Fruit fly (Drosophila melanogaster): ENCODE data around the gene Tbc1d8-9.

DNA sequence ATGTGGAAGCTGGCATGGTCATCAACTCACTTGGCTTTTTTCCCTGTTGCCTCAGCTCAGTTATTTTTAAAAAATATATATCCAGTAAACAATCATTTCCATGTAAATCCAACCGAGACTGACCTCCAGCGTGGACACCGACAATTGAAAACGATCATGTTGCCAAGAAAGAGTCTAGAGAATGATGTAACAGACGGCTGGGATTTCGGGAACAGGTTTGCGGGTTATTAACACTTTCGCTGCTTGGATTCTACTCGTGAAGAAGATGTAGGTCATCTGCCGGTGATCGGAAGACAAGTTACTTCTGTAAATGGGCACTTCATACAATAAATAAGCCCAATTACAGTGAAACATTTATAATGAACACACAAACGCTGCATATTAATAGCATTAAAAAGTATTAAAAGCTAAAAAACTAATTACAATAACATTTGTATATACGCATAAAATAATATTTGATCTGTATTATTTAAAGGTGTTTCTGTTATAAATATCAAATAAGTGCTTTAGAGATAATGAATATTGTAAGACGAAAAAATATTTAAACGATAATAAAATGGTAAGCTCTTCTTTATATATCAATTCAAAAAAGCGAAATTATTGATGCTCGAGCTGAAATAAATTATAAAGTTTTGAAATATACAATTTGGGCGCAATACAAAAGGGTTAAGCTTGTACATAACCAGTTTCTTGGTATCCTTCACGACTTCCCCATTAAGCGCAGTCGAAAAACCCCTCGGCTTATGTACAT, 41.6 kb downstream of the Tbc1d8-9 start:
- TF ChIP-seq CG8478 (optimal IDR thresholded peaks at IDR 0.05), result no peak
- TF ChIP-seq h (optimal IDR thresholded peaks at IDR 0.05), result no peak
